Fruit fly (Drosophila melanogaster) whole organism, adult: ENCODE data around the gene CG5860.

Experiments
- CG11617 ChIP-seq: fragments of 200-800 bp; sonication (Bioruptor generic); optimal IDR thresholded peaks from 2 replicates; lab custom pipeline; 2017; ENCODE audit warnings: mild to moderate bottlenecking, missing biosample characterization, missing genetic modification reagents, missing genetic modification characterization
- CG12768 ChIP-seq: fragments of 200-800 bp; sonication (Bioruptor generic); optimal IDR thresholded peaks from 2 replicates; lab custom pipeline; 2017; ENCODE audit warnings: missing biosample characterization, missing genetic modification characterization, mild to moderate bottlenecking, moderate library complexity, missing genetic modification reagents
- CG14711 ChIP-seq: fragments of 200-800 bp; sonication (Bioruptor generic); optimal IDR thresholded peaks from 2 replicates; lab custom pipeline; 2018; ENCODE audit warnings: missing biosample characterization, mild to moderate bottlenecking, missing genetic modification characterization, moderate library complexity
- CG1620 ChIP-seq: fragments of 200-800 bp; sonication (Bioruptor generic); optimal IDR thresholded peaks from 2 replicates; lab custom pipeline; 2016; ENCODE audit warnings: missing biosample characterization, missing genetic modification characterization
- CG33017 ChIP-seq: fragments of 200-800 bp; sonication (Bioruptor generic); optimal IDR thresholded peaks from 2 replicates; lab custom pipeline; 2018; ENCODE audit warnings: missing biosample characterization, mild to moderate bottlenecking, missing genetic modification characterization, moderate library complexity
- CG5204 ChIP-seq: fragments of 200-800 bp; sonication (Bioruptor generic); optimal IDR thresholded peaks from 2 replicates; lab custom pipeline; 2016; ENCODE audit warnings: missing biosample characterization, missing genetic modification characterization
- CG7045 ChIP-seq: fragments of 200-800 bp; sonication (Bioruptor generic); optimal IDR thresholded peaks from 2 replicates; lab custom pipeline; 2017; ENCODE audit warnings: missing biosample characterization, mild to moderate bottlenecking, missing genetic modification characterization
- CG7101 ChIP-seq: fragments of 200-800 bp; sonication (Bioruptor generic); optimal IDR thresholded peaks from 2 replicates; lab custom pipeline; 2018; ENCODE audit warnings: missing biosample characterization, mild to moderate bottlenecking, missing genetic modification characterization, moderate library complexity
- Clk ChIP-seq: fragments of 200-800 bp; sonication (Bioruptor generic); optimal IDR thresholded peaks from 2 replicates; lab custom pipeline; 2017; ENCODE audit warnings: missing biosample characterization, missing genetic modification characterization
- Crg-1 ChIP-seq: fragments of 200-800 bp; sonication (Bioruptor generic); optimal IDR thresholded peaks from 2 replicates; lab custom pipeline; 2016; ENCODE audit warnings: missing biosample characterization, missing genetic modification characterization
- Hr96 ChIP-seq: fragments of 200-800 bp; sonication (Bioruptor generic); optimal IDR thresholded peaks from 2 replicates; lab custom pipeline; 2016; ENCODE audit warnings: missing biosample characterization, missing genetic modification characterization
- Mnt ChIP-seq: fragments of 200-800 bp; sonication (Bioruptor generic); optimal IDR thresholded peaks from 2 replicates; lab custom pipeline; 2016; ENCODE audit warnings: missing biosample characterization, mild to moderate bottlenecking, missing genetic modification characterization
- bab1 ChIP-seq: fragments of 200-800 bp; sonication (Bioruptor generic); optimal IDR thresholded peaks from 3 replicates; lab custom pipeline; 2019; ENCODE audit warnings: missing biosample characterization, mild to moderate bottlenecking, missing genetic modification characterization, moderate library complexity
- cic ChIP-seq: fragments of 200-800 bp; sonication (Bioruptor generic); optimal IDR thresholded peaks from 2 replicates; lab custom pipeline; 2017; ENCODE audit warnings: missing biosample characterization, mild to moderate bottlenecking, missing genetic modification characterization, moderate library complexity
- cnc ChIP-seq, 2 experiments: fragments of >200 bp; optimal IDR thresholded peaks; 2 replicates each; lab custom pipeline; 2017
- kay ChIP-seq: fragments of 200-800 bp; sonication (Bioruptor generic); peaks from one replicate; lab custom pipeline; 2016; ENCODE audit warnings: missing biosample characterization, missing genetic modification characterization, borderline replicate concordance
- ovo ChIP-seq: fragments of 200-800 bp; sonication (Bioruptor generic); optimal IDR thresholded peaks from 2 replicates; lab custom pipeline; 2016; ENCODE audit warnings: missing biosample characterization, missing genetic modification characterization
- pad ChIP-seq: fragments of 200-800 bp; sonication (Bioruptor generic); optimal IDR thresholded peaks from 3 replicates; lab custom pipeline; 2017; ENCODE audit warnings: missing biosample characterization, missing genetic modification characterization, mild to moderate bottlenecking, moderate library complexity, missing genetic modification reagents
- tj ChIP-seq: fragments of 200-800 bp; sonication (Bioruptor generic); optimal IDR thresholded peaks from 3 replicates; lab custom pipeline; 2017; ENCODE audit warnings: missing biosample characterization, mild to moderate bottlenecking, missing genetic modification characterization, moderate library complexity
- toe ChIP-seq: fragments of 200-800 bp; sonication (Bioruptor generic); optimal IDR thresholded peaks from 2 replicates; lab custom pipeline; 2016; ENCODE audit warnings: missing biosample characterization, missing genetic modification characterization

CG5860 gene

DNA sequence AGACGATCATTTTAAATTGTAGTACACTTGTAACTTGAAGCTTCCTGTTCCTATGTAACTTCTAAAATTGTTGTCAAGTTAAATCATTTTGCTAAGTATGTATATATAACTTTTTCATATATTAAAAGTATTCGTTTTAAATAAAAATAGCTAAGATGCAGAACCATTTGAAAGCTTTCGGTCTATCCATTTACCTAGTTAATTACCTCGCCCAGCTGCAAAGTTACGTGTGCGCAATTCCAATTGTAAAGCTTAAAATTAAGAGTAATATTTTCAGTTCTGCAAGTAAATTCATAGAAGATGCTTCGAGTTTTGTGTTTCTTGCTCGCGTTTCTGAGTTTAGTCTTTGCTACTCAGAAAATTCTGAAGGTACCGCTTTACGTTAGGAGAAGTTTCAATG, at the start of gene CG5860:
TSS of gene CG5860 (plus strand) at position 301 of the 400 bp plus-strand sequence.
- TF ChIP-seq CG11617 (GFP tag; lab: Kevin White, UChicago) (no peak), bab1 (GFP tag; lab: Kevin White, UChicago) (no peak), Mnt (GFP tag; lab: Kevin White, UChicago) (no peak), toe (GFP tag; lab: Kevin White, UChicago) (no peak), Clk (no peak), CG5204 (GFP tag; lab: Kevin White, UChicago) (no peak), Hr96 (GFP tag; lab: Kevin White, UChicago) (no peak), CG7045 (no peak), pad (no peak), CG1620 (GFP tag; lab: Kevin White, UChicago) (no peak), tj (no peak), CG33017 (tag; lab: Kevin White, UChicago) (no peak), kay (GFP tag; lab: Kevin White, UChicago) (no peak), CG7101 (tag; lab: Kevin White, UChicago) (no peak)

DNA sequence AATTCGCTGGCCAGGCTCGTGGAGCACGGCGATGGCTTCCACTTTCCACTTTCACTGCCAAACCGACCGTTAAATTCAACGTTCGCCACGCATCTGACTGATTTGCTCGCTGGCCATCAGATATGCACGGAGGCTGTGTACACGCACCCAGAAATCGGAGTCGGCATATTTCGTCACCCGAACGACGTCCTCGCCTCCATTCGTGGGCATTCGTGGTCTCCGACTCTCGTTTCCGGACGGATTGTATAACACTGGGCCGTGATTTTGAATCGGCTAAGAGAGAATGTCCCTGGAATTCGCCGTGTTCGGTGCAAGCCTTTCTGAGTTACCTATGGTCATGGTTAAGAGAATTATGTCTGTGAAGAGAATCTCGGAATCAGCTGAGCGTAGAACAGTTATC, 43.4 kb upstream of the CG5860 start, which contains the start of gene beat-IIa:
TSS of gene beat-IIa (minus strand) at position 97 of the 400 bp plus-strand sequence.
- TF ChIP-seq tj = no peak
- TF ChIP-seq CG7101 (tag; lab: Kevin White, UChicago) = no peak
- TF ChIP-seq pad = no peak
- no peak for TF ChIP-seq bab1 (GFP tag; lab: Kevin White, UChicago)
- no peak for TF ChIP-seq CG12768
- no peak for TF ChIP-seq Mnt (GFP tag; lab: Kevin White, UChicago)
- TF ChIP-seq Clk = no peak
- TF ChIP-seq Hr96 (GFP tag; lab: Kevin White, UChicago) = no peak
- no peak for TF ChIP-seq CG5204 (GFP tag; lab: Kevin White, UChicago)
- no peak for TF ChIP-seq CG1620 (GFP tag; lab: Kevin White, UChicago)
- no peak for TF ChIP-seq ovo
- TF ChIP-seq kay (GFP tag; lab: Kevin White, UChicago) = no peak
- no peak for TF ChIP-seq CG33017 (tag; lab: Kevin White, UChicago)
- no peak for TF ChIP-seq CG14711 (tag; lab: Kevin White, UChicago)
- TF ChIP-seq toe (GFP tag; lab: Kevin White, UChicago) = no peak
- TF ChIP-seq CG7045 = no peak
- TF ChIP-seq CG11617 (GFP tag; lab: Kevin White, UChicago) = no peak
- no peak for TF ChIP-seq cnc (optimal IDR thresholded peaks at IDR 0.05; lab: Kevin White, UChicago)
- TF ChIP-seq cic (GFP tag; lab: Kevin White, UChicago) = no peak

- TF ChIP-seq CG7045 = no peak
- TF ChIP-seq CG33017 (tag; lab: Kevin White, UChicago) = no peak
- TF ChIP-seq pad = no peak
These were observed 38.3 kb upstream of the CG5860 start for dm6 chr3R:17371094-17371493.

DNA sequence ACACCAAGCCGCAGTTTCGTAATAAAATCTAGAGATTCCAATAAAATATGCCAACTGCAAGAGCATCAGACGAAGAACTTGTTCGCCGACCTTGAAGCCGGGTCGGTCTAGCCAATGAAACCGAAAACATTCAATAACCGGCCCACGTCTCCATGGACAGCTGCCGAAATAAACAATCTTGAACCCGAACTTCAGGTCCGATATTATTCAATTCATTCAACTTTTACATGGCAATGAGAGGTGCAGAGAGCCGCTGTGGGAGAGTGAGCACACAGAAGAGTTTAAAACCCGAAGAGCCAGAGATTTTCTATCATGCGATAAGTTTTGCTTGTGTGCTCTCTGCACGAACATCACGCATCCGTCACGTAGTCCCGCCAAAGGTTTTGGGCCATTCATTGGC, 31.9 kb upstream of the CG5860 start:
- TF ChIP-seq kay (GFP tag; lab: Kevin White, UChicago) (no peak), cnc (optimal IDR thresholded peaks at IDR 0.05; lab: Kevin White, UChicago) (no peak), pad (no peak), Crg-1 (GFP tag; lab: Kevin White, UChicago) (no peak), CG1620 (GFP tag; lab: Kevin White, UChicago) (no peak), CG11617 (GFP tag; lab: Kevin White, UChicago) (no peak), ovo (no peak), Hr96 (GFP tag; lab: Kevin White, UChicago) (no peak), CG12768 (no peak), CG33017 (tag; lab: Kevin White, UChicago) (no peak), CG5204 (GFP tag; lab: Kevin White, UChicago) (no peak), CG14711 (tag; lab: Kevin White, UChicago) (no peak), toe (GFP tag; lab: Kevin White, UChicago) (no peak), bab1 (GFP tag; lab: Kevin White, UChicago) (no peak), Mnt (GFP tag; lab: Kevin White, UChicago) (no peak)

DNA sequence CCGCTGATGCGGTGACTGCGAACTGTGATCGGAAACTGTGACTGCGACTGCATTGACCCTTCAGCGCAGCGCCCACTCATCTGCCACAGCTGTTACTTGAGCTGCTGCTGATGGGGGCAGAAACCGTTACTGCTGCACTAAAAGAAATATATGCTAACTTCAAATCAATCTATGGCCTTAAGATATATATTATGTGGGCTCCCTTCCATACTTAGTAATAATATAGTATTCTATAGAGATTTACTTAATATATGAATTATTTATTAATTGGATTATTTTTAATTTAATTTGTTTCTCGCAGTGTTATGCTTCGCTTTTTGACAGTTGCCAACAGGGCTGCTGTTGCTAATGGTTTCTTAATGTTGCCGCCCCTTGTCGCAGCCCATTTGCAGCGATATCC, 30.4 kb upstream of the CG5860 start:
- TF ChIP-seq kay (GFP tag; lab: Kevin White, UChicago) (no peak), tj (no peak), CG7045 (no peak), bab1 (GFP tag; lab: Kevin White, UChicago) (no peak), Clk (no peak), toe (GFP tag; lab: Kevin White, UChicago) (no peak), Mnt (GFP tag; lab: Kevin White, UChicago) (no peak), cnc (optimal IDR thresholded peaks at IDR 0.05; lab: Kevin White, UChicago) (no peak), CG5204 (GFP tag; lab: Kevin White, UChicago) (no peak), Crg-1 (GFP tag; lab: Kevin White, UChicago) (no peak), CG1620 (GFP tag; lab: Kevin White, UChicago) (no peak), CG7101 (tag; lab: Kevin White, UChicago) (no peak), Hr96 (GFP tag; lab: Kevin White, UChicago) (no peak)

DNA sequence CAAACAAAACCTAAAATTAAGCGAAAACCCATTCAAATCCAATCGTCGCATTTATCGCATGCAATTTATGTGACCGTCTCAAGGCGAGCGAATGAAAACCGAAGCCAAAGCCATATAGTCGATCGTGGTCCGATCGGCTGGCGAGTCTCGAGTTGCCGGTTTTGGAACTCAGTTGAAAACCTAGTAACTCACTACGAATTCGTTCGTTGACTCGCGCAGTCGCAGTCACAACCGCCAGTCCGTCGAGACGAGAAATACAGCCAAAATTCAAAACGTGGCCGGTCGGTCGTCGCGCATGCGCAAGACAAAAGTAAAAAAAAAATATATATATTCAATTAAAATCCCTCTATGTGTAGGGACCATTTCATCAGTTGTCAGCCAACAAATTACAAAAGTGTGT, 29.7 kb upstream of the CG5860 start, which contains the start of gene lute:
TSS of gene lute (plus strand) at position 203 of the 400 bp plus-strand sequence.
- no peak for TF ChIP-seq CG5204 (GFP tag; lab: Kevin White, UChicago)
- peak; percentile 44 for TF ChIP-seq tj
- TF ChIP-seq kay (GFP tag; lab: Kevin White, UChicago) = peak; percentile 56

DNA sequence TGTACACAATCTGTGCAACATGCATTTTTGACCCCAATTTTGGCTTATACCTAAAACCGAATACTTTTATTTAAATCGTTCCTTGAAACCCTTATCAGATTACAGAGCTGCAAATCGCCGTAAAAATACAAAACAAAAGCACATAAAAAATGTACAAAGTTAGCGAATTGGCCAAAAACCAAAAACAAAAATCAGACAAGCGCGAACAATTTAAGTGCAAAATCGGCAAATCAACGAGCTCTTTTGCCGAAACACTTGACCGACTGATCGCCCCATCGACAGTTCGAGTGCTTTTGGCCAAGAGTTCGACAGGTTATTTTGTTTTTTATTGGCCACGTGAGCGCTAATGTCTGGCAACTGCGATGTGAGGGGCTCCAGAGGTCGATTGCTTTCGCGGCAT, 27.5 kb upstream of the CG5860 start:
- no peak for TF ChIP-seq Mnt (GFP tag; lab: Kevin White, UChicago)
- TF ChIP-seq CG14711 (tag; lab: Kevin White, UChicago) = no peak
- peak; percentile 92 for TF ChIP-seq tj
- TF ChIP-seq kay (GFP tag; lab: Kevin White, UChicago) = no peak
- no peak for TF ChIP-seq bab1 (GFP tag; lab: Kevin White, UChicago)
- no peak for TF ChIP-seq CG33017 (tag; lab: Kevin White, UChicago)
